Fruit fly (Drosophila melanogaster): Measurements from ENCODE around the gene CG14135.

Gene CG14135

dm6 chr3L:11681794-11682193 is 9.6 kb upstream of the CG14135 start, which contains the start of gene TfIIEalpha:
Gene TfIIEalpha, plus strand, starts transcription at chr3L:11682038.
- TF ChIP-seq svp (GFP tag) (peak; percentile 55), topi (GFP tag; optimal IDR thresholded peaks at IDR 0.05) (peak; percentile 20), salr (GFP tag; optimal IDR thresholded peaks at IDR 0.05) (no peak), Blimp-1 (GFP tag; optimal IDR thresholded peaks at IDR 0.05) (no peak), achi (GFP tag; optimal IDR thresholded peaks at IDR 0.05) (no peak), CG8119 (GFP tag; IDR thresholded peaks at IDR 0.05) (no peak), Sox14 (GFP tag; optimal IDR thresholded peaks at IDR 0.05) (peak; percentile 87), CG3032 (tag; optimal IDR thresholded peaks at IDR 0.05) (peak; percentile 25)

dm6 chr3L:11683819-11684521 is 7.4 kb upstream of the CG14135 start, which contains the start of gene Sugb:
Gene Sugb, plus strand, starts transcription at chr3L:11683980.
- TF ChIP-seq Smox (GFP tag; optimal IDR thresholded peaks at IDR 0.05) (no peak), CG10669 (GFP tag; optimal IDR thresholded peaks at IDR 0.05) (no peak), CG8319 (GFP tag; optimal IDR thresholded peaks at IDR 0.05) (no peak), CG3032 (tag; optimal IDR thresholded peaks at IDR 0.05) (peak; percentile 57), CG16779 (tag; optimal IDR thresholded peaks at IDR 0.05) (peak; percentile 76), cyc (GFP tag; optimal IDR thresholded peaks at IDR 0.05) (no peak), fkh (GFP tag; optimal IDR thresholded peaks at IDR 0.05) (peak; percentile 96), fd85E (GFP tag; optimal IDR thresholded peaks at IDR 0.05) (no peak), Eip93F (GFP tag; optimal IDR thresholded peaks at IDR 0.05) (peak; percentile 24), CG1621 (tag; optimal IDR thresholded peaks at IDR 0.05) (peak; percentile 53), Eip78C (GFP tag) (peak; percentile 90), CG15336 (GFP tag; IDR thresholded peaks at IDR 0.05) (peak; percentile 63; the same call in 1 of the 2 replicates), Lpt (GFP tag; optimal IDR thresholded peaks at IDR 0.05) (peak; percentile 46), CG6163 (GFP tag; IDR thresholded peaks at IDR 0.05) (peak; percentile 82), vri (GFP tag; optimal IDR thresholded peaks at IDR 0.05) (peak; percentile 76), CG8119 (GFP tag; IDR thresholded peaks at IDR 0.05) (peak; percentile 70; the same call in 2 of the 3 replicates), svp (GFP tag) (peak; percentile 89), Hr4 (GFP tag; optimal IDR thresholded peaks at IDR 0.05) (peak; percentile 80), CG4318 (GFP tag; optimal IDR thresholded peaks at IDR 0.05) (no peak), CG11902 (GFP tag; optimal IDR thresholded peaks at IDR 0.05) (peak; percentile 3), CG31627 (GFP tag; optimal IDR thresholded peaks at IDR 0.05) (peak; percentile 63), Hr38 (GFP tag; optimal IDR thresholded peaks at IDR 0.05) (no peak), achi (GFP tag; optimal IDR thresholded peaks at IDR 0.05) (peak; percentile 76), CG10631 (GFP tag; optimal IDR thresholded peaks at IDR 0.05) (peak; percentile 57), CG6792 (GFP tag; optimal IDR thresholded peaks at IDR 0.05) (peak; percentile 57), salr (GFP tag; optimal IDR thresholded peaks at IDR 0.05) (peak in 1 of 2 experiments; percentile 59), Met (GFP tag; optimal IDR thresholded peaks at IDR 0.05) (peak; percentile 70), ss (GFP tag; optimal IDR thresholded peaks at IDR 0.05) (peak; percentile 20 to 56), CG9139 (GFP tag; optimal IDR thresholded peaks at IDR 0.05) (peak; percentile 12), esn (GFP tag; optimal IDR thresholded peaks at IDR 0.05) (peak; percentile 84), pdm3 (GFP tag; optimal IDR thresholded peaks at IDR 0.05) (no peak), Ets21C (GFP tag; optimal IDR thresholded peaks at IDR 0.05) (peak; percentile 43), OdsH (GFP tag; optimal IDR thresholded peaks at IDR 0.05) (peak; percentile 71), Sox102F (GFP tag; optimal IDR thresholded peaks at IDR 0.05) (no peak), Eip75B (GFP tag; optimal IDR thresholded peaks at IDR 0.05) (peak; percentile 77), eg (GFP tag; IDR thresholded peaks at IDR 0.05) (no peak; the same call in 1 of the 3 replicates), acj6 (GFP tag; optimal IDR thresholded peaks at IDR 0.05) (peak; percentile 68), CG11762 (GFP tag; optimal IDR thresholded peaks at IDR 0.05; ENCODE audit: insufficient read depth) (no peak), CG3919 (GFP tag; optimal IDR thresholded peaks at IDR 0.05) (no peak), topi (GFP tag; optimal IDR thresholded peaks at IDR 0.05) (peak; percentile 11), Sox14 (GFP tag; optimal IDR thresholded peaks at IDR 0.05) (peak; percentile 74), CG8632 (GFP tag; optimal IDR thresholded peaks at IDR 0.05) (peak; percentile 53), dac (GFP tag; optimal IDR thresholded peaks at IDR 0.05) (peak; percentile 18), net (GFP tag; optimal IDR thresholded peaks at IDR 0.05) (peak; percentile 68), CG34406 (GFP tag; optimal IDR thresholded peaks at IDR 0.05) (no peak), CG11294 (GFP tag; IDR thresholded peaks at IDR 0.05) (no peak), CG6808 (GFP tag; optimal IDR thresholded peaks at IDR 0.05) (peak; percentile 66)

All from whole organism, prepupa.